Fruit fly (Drosophila melanogaster) whole organism, embryonic: ENCODE measurements around the gene CG3224.

Experiments
- Bgb ChIP-seq: fragments of 200-800 bp; sonication (Bioruptor generic); IDR thresholded peaks from 2 replicates; pipeline ENCODE4 v1.3.6; 2022; ENCODE audit warnings: missing biosample characterization, missing genetic modification characterization; ENCODE audit not compliant: partially characterized antibody
- Bteb2 ChIP-seq: fragments of 200-800 bp; sonication (Bioruptor generic); optimal IDR thresholded peaks from 2 replicates; lab custom pipeline; 2016; ENCODE audit warnings: missing biosample characterization, missing genetic modification characterization
- CG10209 ChIP-seq: fragments of 200-800 bp; sonication (Bioruptor generic); optimal IDR thresholded peaks from 3 replicates; lab custom pipeline; 2017; ENCODE audit warnings: missing biosample characterization, mild to moderate bottlenecking, missing genetic modification characterization, missing genetic modification reagents
- CG10366 ChIP-seq: fragments of 200-800 bp; sonication (Bioruptor generic); IDR thresholded peaks from 2 replicates; pipeline ENCODE4 v1.3.6; 2022; ENCODE audit warnings: missing biosample characterization, missing genetic modification characterization
- CG10565 ChIP-seq: fragments of 200-800 bp; sonication (Bioruptor generic); optimal IDR thresholded peaks from 3 replicates; lab custom pipeline; 2016; ENCODE audit warnings: missing biosample characterization, mild to moderate bottlenecking, missing genetic modification characterization
- CG10654 ChIP-seq: fragments of 200-800 bp; sonication (Bioruptor generic); optimal IDR thresholded peaks from 2 replicates; lab custom pipeline; 2016; ENCODE audit warnings: missing biosample characterization, missing genetic modification characterization
- CG11695 ChIP-seq: fragments of 200-800 bp; sonication (Bioruptor generic); IDR thresholded peaks from 3 replicates; pipeline ENCODE4 v1.3.6; 2022; ENCODE audit warnings: missing biosample characterization, missing genetic modification characterization
- CG12104 ChIP-seq: fragments of 200-800 bp; sonication (Bioruptor generic); optimal IDR thresholded peaks from 3 replicates; lab custom pipeline; 2016; ENCODE audit warnings: missing biosample characterization, missing genetic modification characterization
- CG12299 ChIP-seq: fragments of 200-800 bp; sonication (Bioruptor generic); optimal IDR thresholded peaks from 2 replicates; lab custom pipeline; 2018; ENCODE audit warnings: missing biosample characterization, mild to moderate bottlenecking, missing genetic modification characterization
- CG18476 ChIP-seq: fragments of 200-800 bp; sonication (Bioruptor generic); optimal IDR thresholded peaks from 2 replicates; lab custom pipeline; 2016; ENCODE audit warnings: missing biosample characterization, mild to moderate bottlenecking, missing genetic modification characterization
- CG31224 ChIP-seq: fragments of 200-800 bp; sonication (Bioruptor generic); IDR thresholded peaks from 2 replicates; pipeline ENCODE4 v1.3.6; 2022; ENCODE audit warnings: missing biosample characterization, missing genetic modification characterization
- CG31365 ChIP-seq: fragments of 200-800 bp; sonication (Bioruptor generic); optimal IDR thresholded peaks from 2 replicates; lab custom pipeline; 2018; ENCODE audit warnings: missing biosample characterization, mild to moderate bottlenecking, missing genetic modification characterization
- CG34224 ChIP-seq: fragments of 200-800 bp; sonication (Bioruptor generic); IDR thresholded peaks from 3 replicates; pipeline ENCODE4 v1.3.6; 2022; ENCODE audit warnings: missing biosample characterization, missing genetic modification characterization; ENCODE audit not compliant: partially characterized antibody
- CG34376 ChIP-seq: fragments of 200-800 bp; sonication (Bioruptor generic); optimal IDR thresholded peaks from 2 replicates; lab custom pipeline; 2018; ENCODE audit warnings: missing biosample characterization, mild to moderate bottlenecking, missing genetic modification characterization
- CG34422 ChIP-seq: fragments of 200-800 bp; sonication (Bioruptor generic); IDR thresholded peaks from 3 replicates; pipeline ENCODE4 v1.3.6; 2022; ENCODE audit warnings: missing biosample characterization, missing genetic modification characterization
- CG4360 ChIP-seq: fragments of 200-800 bp; sonication (Bioruptor generic); IDR thresholded peaks from 2 replicates; pipeline ENCODE4 v1.3.6; 2022; ENCODE audit warnings: missing biosample characterization, missing genetic modification characterization
- CG4730 ChIP-seq: fragments of 200-800 bp; sonication (Bioruptor generic); IDR thresholded peaks from 2 replicates; pipeline ENCODE4 v1.3.6; 2022; ENCODE audit warnings: missing biosample characterization, missing genetic modification characterization
- CG6254 ChIP-seq: fragments of 200-800 bp; sonication (Bioruptor generic); optimal IDR thresholded peaks from 3 replicates; lab custom pipeline; 2017; ENCODE audit warnings: mild to moderate bottlenecking, missing biosample characterization, missing genetic modification reagents, missing genetic modification characterization
- CG7839 ChIP-seq: fragments of 200-800 bp; sonication (Bioruptor generic); optimal IDR thresholded peaks from 3 replicates; lab custom pipeline; 2018; ENCODE audit warnings: missing biosample characterization, mild to moderate bottlenecking, missing genetic modification characterization, moderate library complexity
- CG8089 ChIP-seq: fragments of 200-800 bp; sonication (Bioruptor generic); optimal IDR thresholded peaks from 3 replicates; lab custom pipeline; 2016; ENCODE audit warnings: missing biosample characterization, missing genetic modification characterization
- CG8478 ChIP-seq: fragments of >200 bp; optimal IDR thresholded peaks from 2 replicates; lab custom pipeline; 2018
- CG9609 ChIP-seq: fragments of 200-800 bp; sonication (Bioruptor generic); optimal IDR thresholded peaks from 3 replicates; lab custom pipeline; 2016; ENCODE audit warnings: missing biosample characterization, missing genetic modification characterization
- Gug ChIP-seq: fragments of 200-800 bp; sonication (Bioruptor generic); IDR thresholded peaks from 4 replicates; pipeline ENCODE4 v1.3.6; 2022; ENCODE audit warnings: missing biosample characterization, missing genetic modification characterization
- HmgD ChIP-seq: fragments of 200-800 bp; sonication (Bioruptor generic); optimal IDR thresholded peaks from 3 replicates; lab custom pipeline; 2016; ENCODE audit warnings: missing biosample characterization, missing genetic modification characterization
- Hr78 ChIP-seq, 2 experiments: fragments of 200-800 bp in 1 of 2; fragments of >200 bp in 1 of 2; sonication (Bioruptor generic) in 1 of 2; optimal IDR thresholded peaks; 2 replicates each; lab custom pipeline; 2017 to 2019; ENCODE audit warnings: missing biosample characterization in 2 of 2, missing genetic modification characterization in 2 of 2, mild to moderate bottlenecking in 1 of 2, moderate library complexity in 1 of 2
- NC2α ChIP-seq: fragments of 200-800 bp; sonication (Bioruptor generic); optimal IDR thresholded peaks from 2 replicates; lab custom pipeline; 2016; ENCODE audit warnings: missing biosample characterization, missing genetic modification characterization
- PHDP ChIP-seq: fragments of 200-800 bp; sonication (Bioruptor generic); optimal IDR thresholded peaks from 3 replicates; lab custom pipeline; 2018; ENCODE audit warnings: missing biosample characterization, mild to moderate bottlenecking, missing genetic modification characterization, moderate library complexity
- Ssrp ChIP-seq: fragments of 200-800 bp; sonication (Bioruptor generic); optimal IDR thresholded peaks from 2 replicates; lab custom pipeline; 2018; ENCODE audit warnings: missing biosample characterization, mild to moderate bottlenecking, missing genetic modification characterization, moderate library complexity
- Taf1 ChIP-seq: fragments of 200-800 bp; sonication (Bioruptor generic); IDR thresholded peaks from 2 replicates; pipeline ENCODE4 v1.3.6; 2022; ENCODE audit warnings: missing biosample characterization, missing genetic modification characterization
- amos ChIP-seq: fragments of 200-800 bp; sonication (Bioruptor generic); IDR thresholded peaks from 2 replicates; pipeline ENCODE4 v1.3.6; 2022; ENCODE audit warnings: missing biosample characterization, missing genetic modification characterization; ENCODE audit not compliant: partially characterized antibody
- aop ChIP-seq: fragments of 200-800 bp; sonication (Bioruptor generic); IDR thresholded peaks from 2 replicates; pipeline ENCODE4 v1.3.6; 2022; ENCODE audit warnings: missing biosample characterization, missing genetic modification characterization
- cg ChIP-seq: fragments of 200-800 bp; sonication (Bioruptor generic); optimal IDR thresholded peaks from 3 replicates; lab custom pipeline; 2019; ENCODE audit warnings: missing biosample characterization, mild to moderate bottlenecking, missing genetic modification characterization, moderate library complexity
- chinmo ChIP-seq: fragments of 200-800 bp; sonication (Bioruptor generic); IDR thresholded peaks from 4 replicates; pipeline ENCODE4 v1.3.6; 2022; ENCODE audit warnings: missing biosample characterization, missing genetic modification characterization; ENCODE audit not compliant: partially characterized antibody
- dm ChIP-seq: fragments of 200-800 bp; sonication (Bioruptor generic); optimal IDR thresholded peaks from 3 replicates; lab custom pipeline; 2016; ENCODE audit warnings: missing biosample characterization, missing genetic modification characterization
- dpn ChIP-seq, 2 experiments: fragments of 200-800 bp; sonication (Bioruptor generic); optimal IDR thresholded peaks; 3 replicates each; lab custom pipeline; 2016; ENCODE audit warnings: missing biosample characterization in 2 of 2, missing genetic modification characterization in 2 of 2
- ewg ChIP-seq: fragments of 200-800 bp; sonication (Bioruptor generic); optimal IDR thresholded peaks from 3 replicates; lab custom pipeline; 2017; ENCODE audit warnings: mild to moderate bottlenecking, missing biosample characterization, missing genetic modification reagents, missing genetic modification characterization
- exex ChIP-seq: fragments of 200-800 bp; sonication (Bioruptor generic); optimal IDR thresholded peaks from 4 replicates; lab custom pipeline; 2018; ENCODE audit warnings: missing biosample characterization, mild to moderate bottlenecking, missing genetic modification characterization, moderate library complexity
- gro ChIP-seq: fragments of 200-800 bp; sonication (Bioruptor generic); optimal IDR thresholded peaks from 2 replicates; lab custom pipeline; 2016; ENCODE audit warnings: missing biosample characterization, missing genetic modification characterization
- hb ChIP-seq: fragments of 200-800 bp; sonication (Bioruptor generic); IDR thresholded peaks from 3 replicates; pipeline ENCODE4 v1.3.6; 2022; ENCODE audit warnings: missing biosample characterization, missing genetic modification characterization; ENCODE audit not compliant: partially characterized antibody
- lilli ChIP-seq: fragments of 200-800 bp; sonication (Bioruptor generic); optimal IDR thresholded peaks from 3 replicates; lab custom pipeline; 2016; ENCODE audit warnings: missing biosample characterization, missing genetic modification characterization
- lola ChIP-seq, 3 experiments: fragments of >200 bp in 2 of 3; fragments of 200-800 bp in 1 of 3; sonication (Bioruptor generic) in 1 of 3; optimal IDR thresholded peaks; 2 replicates each; lab custom pipeline; 2017 to 2019; ENCODE audit warnings: missing biosample characterization in 3 of 3, missing genetic modification characterization in 3 of 3, mild to moderate bottlenecking in 1 of 3, moderate library complexity in 1 of 3
- oc ChIP-seq: fragments of 200-800 bp; sonication (Bioruptor generic); optimal IDR thresholded peaks from 2 replicates; lab custom pipeline; 2018; ENCODE audit warnings: missing biosample characterization, mild to moderate bottlenecking, missing genetic modification characterization, moderate library complexity
- pfk ChIP-seq: fragments of 200-800 bp; sonication (Bioruptor generic); optimal IDR thresholded peaks from 2 replicates; lab custom pipeline; 2018; ENCODE audit warnings: missing biosample characterization, mild to moderate bottlenecking, missing genetic modification characterization, moderate library complexity
- psq ChIP-seq: fragments of 200-800 bp; sonication (Bioruptor generic); optimal IDR thresholded peaks from 2 replicates; lab custom pipeline; 2017; ENCODE audit warnings: missing biosample characterization, missing genetic modification characterization
- rib ChIP-seq: fragments of 200-800 bp; sonication (Bioruptor generic); IDR thresholded peaks from 2 replicates; pipeline ENCODE4 v1.3.6; 2022; ENCODE audit warnings: missing biosample characterization, missing genetic modification characterization
- sim ChIP-seq: fragments of 200-800 bp; sonication (Bioruptor generic); IDR thresholded peaks from 2 replicates; pipeline ENCODE4 v1.3.6; 2022; ENCODE audit warnings: missing biosample characterization, missing genetic modification characterization
- unpg ChIP-seq: fragments of 200-800 bp; sonication (Bioruptor generic); optimal IDR thresholded peaks from 3 replicates; lab custom pipeline; 2018; ENCODE audit warnings: missing biosample characterization, mild to moderate bottlenecking, missing genetic modification characterization, moderate library complexity
- vnd ChIP-seq: fragments of 200-800 bp; sonication (Bioruptor generic); IDR thresholded peaks from 3 replicates; pipeline ENCODE4 v1.3.6; 2022; ENCODE audit warnings: missing biosample characterization, missing genetic modification characterization; ENCODE audit not compliant: partially characterized antibody
- vvl ChIP-seq: fragments of 200-800 bp; sonication (Bioruptor generic); IDR thresholded peaks from 2 replicates; pipeline ENCODE4 v1.3.6; 2022; ENCODE audit warnings: missing biosample characterization, missing genetic modification characterization
- zf30C ChIP-seq: fragments of 200-800 bp; sonication (Bioruptor generic); optimal IDR thresholded peaks from 3 replicates; lab custom pipeline; 2018; ENCODE audit warnings: missing biosample characterization, mild to moderate bottlenecking, missing genetic modification characterization

CG3224 gene

dm6 chrX:6702028-6702433 lies 40.8 kb upstream of the CG3224 start (continued):
- TF ChIP-seq vvl (GFP tag; lab: Robert Waterston, UW) (peak; percentile 73), exex (tag; lab: Kevin White, UChicago) (no peak), unpg (GFP tag; lab: Kevin White, UChicago) (peak; percentile 72), CG34224 (GFP tag; lab: Robert Waterston, UW) (no peak), dm (GFP tag; lab: Kevin White, UChicago) (no peak), CG12104 (GFP tag; lab: Kevin White, UChicago) (peak; percentile 12), CG18476 (peak; percentile 67), CG9609 (GFP tag; lab: Kevin White, UChicago) (peak; percentile 44), CG4730 (GFP tag; lab: Robert Waterston, UW) (peak; percentile 19; the same call in 1 of the 2 replicates), CG10366 (GFP tag; lab: Robert Waterston, UW) (peak; percentile 65), CG31224 (no peak), rib (no peak), lola (GFP tag; optimal IDR thresholded peaks at IDR 0.05; lab: Kevin White, UChicago) (peak in 1 of 3 experiments; percentile 71), zf30C (GFP tag; lab: Kevin White, UChicago) (peak; percentile 38), Bgb (GFP tag; lab: Robert Waterston, UW) (no peak), CG8089 (GFP tag; lab: Kevin White, UChicago) (peak; percentile 6), ewg (GFP tag; lab: Kevin White, UChicago) (peak; percentile 57), psq (GFP tag; lab: Kevin White, UChicago) (no peak), chinmo (GFP tag; lab: Robert Waterston, UW) (no peak), Ssrp (peak; percentile 72), gro (no peak), CG7839 (tag; lab: Kevin White, UChicago) (peak; percentile 79), PHDP (tag; lab: Kevin White, UChicago) (peak; percentile 64), CG10565 (GFP tag; lab: Kevin White, UChicago) (no peak), vnd (no peak), CG6254 (GFP tag; lab: Kevin White, UChicago) (peak; percentile 46), cg (no peak), Gug (GFP tag; lab: Robert Waterston, UW) (peak; percentile 45; the same call in 2 of the 4 replicates), aop (GFP tag; lab: Robert Waterston, UW) (no peak), CG34376 (no peak), hb (GFP tag; lab: Robert Waterston, UW) (no peak), HmgD (no peak), Bteb2 (GFP tag; lab: Kevin White, UChicago) (no peak), NC2α (GFP tag; lab: Kevin White, UChicago) (no peak), CG11695 (GFP tag; lab: Robert Waterston, UW) (peak; percentile 77), CG12299 (tag; lab: Kevin White, UChicago) (peak; percentile 16), CG34422 (peak; percentile 35; the same call in 1 of the 3 replicates), pfk (GFP tag; lab: Kevin White, UChicago) (no peak), CG8478 (lab: Kevin White, UChicago) (no peak), CG31365 (tag; lab: Kevin White, UChicago) (no peak), CG10209 (peak; percentile 62), oc (peak; percentile 71), amos (no peak), Taf1 (no peak), sim (GFP tag; lab: Robert Waterston, UW) (peak; percentile 10; the same call in 1 of the 2 replicates), CG10654 (GFP tag; lab: Kevin White, UChicago) (peak; percentile 47), dpn (GFP tag; optimal IDR thresholded peaks at IDR 0.05; lab: Kevin White, UChicago) (peak; percentile 56 to 63), lilli (GFP tag; lab: Kevin White, UChicago) (peak; percentile 5), Hr78 (GFP tag; optimal IDR thresholded peaks at IDR 0.05; lab: Kevin White, UChicago) (peak in 1 of 2 experiments; percentile 41), CG4360 (GFP tag; lab: Robert Waterston, UW) (peak; percentile 30; the same call in 1 of the 2 replicates)
